Worm (Caenorhabditis elegans): ENCODE results near the gene H24K24.2.

DNA sequence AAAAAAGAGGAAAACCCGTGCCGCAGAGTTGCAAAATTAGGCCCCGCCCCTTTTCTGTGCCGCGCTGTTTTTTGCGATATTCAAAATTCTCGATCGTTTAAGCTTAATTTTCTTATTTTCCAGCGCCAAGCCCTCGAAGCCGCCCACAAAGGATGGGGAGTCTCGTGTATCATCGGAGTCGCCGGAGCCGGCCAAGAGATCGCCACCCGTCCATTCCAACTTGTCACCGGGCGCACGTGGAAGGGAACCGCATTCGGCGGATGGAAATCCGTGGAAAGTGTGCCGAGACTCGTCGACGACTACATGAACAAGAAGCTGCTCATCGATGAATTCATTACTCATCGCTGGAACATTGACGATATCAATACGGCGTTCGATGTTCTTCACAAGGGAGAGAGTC, 1.9 kb upstream of the H24K24.2 start:
- TF ChIP-seq lin-39 (tag; optimal IDR thresholded peaks at IDR 0.05), result no peak
- TF ChIP-seq F37D6.2 (tag; optimal IDR thresholded peaks at IDR 0.05), result no peak

Measured in whole organism, L4 larva.